Worm (Caenorhabditis elegans): ENCODE measurements around the gene C08F8.2.

The C08F8.2 gene

ce11 chrIV:11109771-11110170 lies 41.0 kb upstream of the C08F8.2 start, which contains the start of gene pigk-1:
pigk-1 (minus strand) TSS chrIV:11110018.
- TF ChIP-seq pros-1 (tag; optimal IDR thresholded peaks at IDR 0.05) (no peak), ceh-34 (tag; optimal IDR thresholded peaks at IDR 0.05) (no peak), ama-1 (optimal IDR thresholded peaks at IDR 0.05) (no peak), pag-3 (tag; optimal IDR thresholded peaks at IDR 0.05; ENCODE audit: borderline replicate concordance) (no peak), nhr-232 (tag; optimal IDR thresholded peaks at IDR 0.05) (no peak), ceh-31 (tag; optimal IDR thresholded peaks at IDR 0.05) (no peak)

ce11 chrIV:11110995-11111619 lies 39.7 kb upstream of the C08F8.2 start, which contains the start of gene rps-5:
rps-5 (minus strand) TSS chrIV:11111045.
- no peak for TF ChIP-seq ceh-30 (tag; optimal IDR thresholded peaks at IDR 0.05)
- TF ChIP-seq npax-4 (tag; optimal IDR thresholded peaks at IDR 0.05) = no peak
- TF ChIP-seq unc-55 (GFP tag; optimal IDR thresholded peaks at IDR 0.05) = peak; percentile 12
- TF ChIP-seq ceh-9 (tag; optimal IDR thresholded peaks at IDR 0.05) = no peak
- no peak for TF ChIP-seq lin-11 (tag; optimal IDR thresholded peaks at IDR 0.05)
- no peak for TF ChIP-seq ceh-14 (tag; optimal IDR thresholded peaks at IDR 0.05)
- no peak for TF ChIP-seq hlh-13 (GFP tag; optimal IDR thresholded peaks at IDR 0.05)
- no peak for TF ChIP-seq dve-1 (tag; optimal IDR thresholded peaks at IDR 0.05)
- TF ChIP-seq pax-1 (tag; optimal IDR thresholded peaks at IDR 0.05) = no peak
- no peak for TF ChIP-seq pros-1 (tag; optimal IDR thresholded peaks at IDR 0.05)
- TF ChIP-seq fax-1 (tag; optimal IDR thresholded peaks at IDR 0.05) = no peak
- TF ChIP-seq pat-9 (tag; optimal IDR thresholded peaks at IDR 0.05) = no peak
- TF ChIP-seq unc-42 (tag; optimal IDR thresholded peaks at IDR 0.05) = peak; percentile 72
- no peak for TF ChIP-seq ceh-19 (GFP tag; optimal IDR thresholded peaks at IDR 0.05)
- no peak for TF ChIP-seq lim-6 (tag; optimal IDR thresholded peaks at IDR 0.05)
- TF ChIP-seq eyg-1 (tag; optimal IDR thresholded peaks at IDR 0.05) = no peak
- no peak for TF ChIP-seq ets-4 (tag; optimal IDR thresholded peaks at IDR 0.05)
- no peak for TF ChIP-seq ceh-34 (tag; optimal IDR thresholded peaks at IDR 0.05)
- peak; percentile 62 for TF ChIP-seq nfya-1 (tag; optimal IDR thresholded peaks at IDR 0.05)

ce11 chrIV:11111898-11112297 lies 38.9 kb upstream of the C08F8.2 start:
- TF ChIP-seq pax-1 (tag; optimal IDR thresholded peaks at IDR 0.05) = no peak
- no peak for TF ChIP-seq ceh-2 (tag; optimal IDR thresholded peaks at IDR 0.05)
- no peak for TF ChIP-seq mec-3 (tag; optimal IDR thresholded peaks at IDR 0.05; ENCODE audit: borderline replicate concordance)
- no peak for TF ChIP-seq tbx-2 (tag; optimal IDR thresholded peaks at IDR 0.05)
- TF ChIP-seq unc-3 (GFP tag; conservative IDR thresholded peaks at IDR 0.05) = no peak
- no peak for TF ChIP-seq unc-3 (tag; optimal IDR thresholded peaks at IDR 0.05)
- TF ChIP-seq T23F11.4 (GFP tag; optimal IDR thresholded peaks at IDR 0.05) = no peak
- no peak for TF ChIP-seq che-1 (tag; optimal IDR thresholded peaks at IDR 0.05)
- TF ChIP-seq ceh-45 (GFP tag; IDR thresholded peaks at IDR 0.05) = no peak
- no peak for TF ChIP-seq ref-2 (tag; optimal IDR thresholded peaks at IDR 0.05)

ce11 chrIV:11112641-11113040 lies 38.2 kb upstream of the C08F8.2 start, which contains the start of gene clc-9:
clc-9 (plus strand) TSS chrIV:11112941.
- no peak for TF ChIP-seq Y22D7AL.16 (tag; optimal IDR thresholded peaks at IDR 0.05)
- no peak for TF ChIP-seq che-1 (tag; optimal IDR thresholded peaks at IDR 0.05)

ce11 chrIV:11118837-11119491 lies 31.8 kb upstream of the C08F8.2 start, which contains the start of the genes imp-2 and enpl-1:
imp-2 (minus strand) TSS chrIV:11118887.
enpl-1 (plus strand) TSS chrIV:11119298.
- no peak for TF ChIP-seq lin-11 (tag; optimal IDR thresholded peaks at IDR 0.05)
- peak; percentile 20 for TF ChIP-seq ttx-3 (tag; optimal IDR thresholded peaks at IDR 0.05)
- TF ChIP-seq unc-86 (tag; optimal IDR thresholded peaks at IDR 0.05) = no peak
- no peak for TF ChIP-seq npax-4 (tag; optimal IDR thresholded peaks at IDR 0.05)
- no peak for TF ChIP-seq pag-3 (tag; optimal IDR thresholded peaks at IDR 0.05; ENCODE audit: borderline replicate concordance)
- TF ChIP-seq sdc-2 (tag; optimal IDR thresholded peaks at IDR 0.05) = peak; percentile 51
- TF ChIP-seq ref-2 (tag; optimal IDR thresholded peaks at IDR 0.05) = peak; percentile 85
- TF ChIP-seq eyg-1 (tag; optimal IDR thresholded peaks at IDR 0.05) = no peak
- no peak for TF ChIP-seq ceh-6 (GFP tag; optimal IDR thresholded peaks at IDR 0.05)
- TF ChIP-seq elt-2 (tag; optimal IDR thresholded peaks at IDR 0.05) = peak; percentile 66
- no peak for TF ChIP-seq ceh-24 (tag; optimal IDR thresholded peaks at IDR 0.05)
- TF ChIP-seq odd-2 (tag; optimal IDR thresholded peaks at IDR 0.05) = no peak
- TF ChIP-seq fkh-6 (tag; optimal IDR thresholded peaks at IDR 0.05) = no peak
- peak; percentile 60 for TF ChIP-seq K09A11.1 (tag; optimal IDR thresholded peaks at IDR 0.05; ENCODE audit: insufficient read depth)
- peak; percentile 51 for TF ChIP-seq pax-1 (tag; optimal IDR thresholded peaks at IDR 0.05)
- TF ChIP-seq tbx-2 (tag; optimal IDR thresholded peaks at IDR 0.05) = peak; percentile 93
- peak; percentile 25 for TF ChIP-seq sox-4 (tag; optimal IDR thresholded peaks at IDR 0.05)
- TF ChIP-seq ahr-1 (tag; optimal IDR thresholded peaks at IDR 0.05) = no peak
- TF ChIP-seq dve-1 (tag; optimal IDR thresholded peaks at IDR 0.05) = peak; percentile 51

All from whole organism, late embryonic.